Worm (Caenorhabditis elegans) whole organism, dauer: ENCODE measurements around the gene W03G11.4.

Experiments
- unc-62 ChIP-seq: sonication (generic microtip); optimal IDR thresholded peaks from 2 replicates; lab custom pipeline; 2017; ENCODE audit warnings: missing biosample characterization, missing genetic modification reagents, missing genetic modification characterization

The W03G11.4 gene

ce11 chrX:12093992-12094391 lies 1.0 kb upstream of the W03G11.4 start:
- TF ChIP-seq unc-62 = no peak

ce11 chrX:12092621-12093020 lies 322 bp downstream of the W03G11.4 start:
- TF ChIP-seq unc-62 = no peak

ce11 chrX:12086297-12086696 lies 6.6 kb downstream of the W03G11.4 start:
- TF ChIP-seq unc-62 = no peak

ce11 chrX:12082813-12083212 lies 10.1 kb downstream of the W03G11.4 start:
- no peak for TF ChIP-seq unc-62

ce11 chrX:12081250-12081649 lies 11.7 kb downstream of the W03G11.4 start:
- no peak for TF ChIP-seq unc-62

- no peak for TF ChIP-seq unc-62
Measured at ce11 chrX:12080581-12081162, 12.3 kb downstream of the W03G11.4 start.

ce11 chrX:12073764-12074163 lies 19.2 kb downstream of the W03G11.4 start, which contains the start of gene tmem-145:
TSS of gene tmem-145 (minus strand) at chrX:12073864.
- no peak for TF ChIP-seq unc-62

ce11 chrX:12068250-12068649 lies 24.7 kb downstream of the W03G11.4 start, which contains the start of gene lgc-24:
TSS of gene lgc-24 (plus strand) at chrX:12068550.
- TF ChIP-seq unc-62 = no peak

ce11 chrX:12064908-12065307 lies 28.0 kb downstream of the W03G11.4 start, which contains the start of gene lgc-23:
TSS of gene lgc-23 (plus strand) at chrX:12065208.
- no peak for TF ChIP-seq unc-62

ce11 chrX:12056973-12057372 lies 36.0 kb downstream of the W03G11.4 start, which contains the start of gene B0198.3:
TSS of gene B0198.3 (minus strand) at chrX:12057073.
- no peak for TF ChIP-seq unc-62

- TF ChIP-seq unc-62 = no peak
Measured at ce11 chrX:12038728-12039127, 54.2 kb downstream of the W03G11.4 start.

- TF ChIP-seq unc-62 = no peak
Measured at ce11 chrX:12037978-12038377, 55.0 kb downstream of the W03G11.4 start.

ce11 chrX:12036114-12036513 lies 56.8 kb downstream of the W03G11.4 start:
- no peak for TF ChIP-seq unc-62

- TF ChIP-seq unc-62 = no peak
Measured at ce11 chrX:12034661-12035060, 58.3 kb downstream of the W03G11.4 start.

ce11 chrX:12033937-12034336 lies 59.0 kb downstream of the W03G11.4 start, which contains the start of gene tsp-20:
TSS of gene tsp-20 (minus strand) at chrX:12034037.
- no peak for TF ChIP-seq unc-62
